Fruit fly (Drosophila melanogaster): Measurements from ENCODE around the gene Cp38.

Cp38 gene

dm6 chrX:8436656-8437284 lies 44.9 kb upstream of the Cp38 start, which contains the start of gene CG1440 (continued):
- no peak for TF ChIP-seq da (GFP tag; optimal IDR thresholded peaks at IDR 0.05)
- TF ChIP-seq maf-S (GFP tag; optimal IDR thresholded peaks at IDR 0.05), result no peak
- no peak for TF ChIP-seq CG7963 (GFP tag; IDR thresholded peaks at IDR 0.05; ENCODE audit: partially characterized antibody)
- no peak for TF ChIP-seq gt (GFP tag; IDR thresholded peaks at IDR 0.05)
- no peak for TF ChIP-seq Xrp1 (GFP tag; IDR thresholded peaks at IDR 0.05)
- TF ChIP-seq CG2678 (tag; optimal IDR thresholded peaks at IDR 0.05), result no peak
- TF ChIP-seq danr (GFP tag; IDR thresholded peaks at IDR 0.05), result no peak
- peak; percentile 70 for TF ChIP-seq E2f2 (GFP tag; IDR thresholded peaks at IDR 0.05)
- peak; percentile 86 for TF ChIP-seq sens (GFP tag)
- no peak for TF ChIP-seq Optix (GFP tag; IDR thresholded peaks at IDR 0.05)
- no peak for TF ChIP-seq lab (GFP tag; optimal IDR thresholded peaks at IDR 0.05)
- 0 out of 3 replicates have a peak, but pooled peaks have one; percentile 31 for TF ChIP-seq CG2889 (GFP tag; IDR thresholded peaks at IDR 0.05)
- TF ChIP-seq Dek (tag; optimal IDR thresholded peaks at IDR 0.05), result no peak
- no peak for TF ChIP-seq Dbx (GFP tag; IDR thresholded peaks at IDR 0.05)
- no peak for TF ChIP-seq CG34376 (GFP tag; optimal IDR thresholded peaks at IDR 0.05)
- peak; percentile 20 for TF ChIP-seq CG4617 (GFP tag; optimal IDR thresholded peaks at IDR 0.05; ENCODE audit: borderline replicate concordance)
- TF ChIP-seq Mes4 (GFP tag; optimal IDR thresholded peaks at IDR 0.05), result peak; percentile 21
- no peak for TF ChIP-seq grau (tag; optimal IDR thresholded peaks at IDR 0.05)
- TF ChIP-seq eyg (GFP tag; optimal IDR thresholded peaks at IDR 0.05), result no peak
- no peak for TF ChIP-seq CG9437 (GFP tag; optimal IDR thresholded peaks at IDR 0.05)
- TF ChIP-seq stwl (tag; optimal IDR thresholded peaks at IDR 0.05), result peak; percentile 39
- no peak for TF ChIP-seq Six4 (GFP tag; optimal IDR thresholded peaks at IDR 0.05)
- TF ChIP-seq CG4854 (GFP tag; optimal IDR thresholded peaks at IDR 0.05), result no peak
- no peak for TF ChIP-seq Mrtf (GFP tag; IDR thresholded peaks at IDR 0.05)
- no peak for TF ChIP-seq CG17186 (GFP tag; optimal IDR thresholded peaks at IDR 0.05)
- peak in 1 of 2 experiments; percentile 1 for TF ChIP-seq dpn (GFP tag; optimal IDR thresholded peaks at IDR 0.05)
- TF ChIP-seq zfh2 (GFP tag; optimal IDR thresholded peaks at IDR 0.05), result no peak
- no peak for TF ChIP-seq Meics (GFP tag; optimal IDR thresholded peaks at IDR 0.05)
- TF ChIP-seq z (GFP tag; IDR thresholded peaks at IDR 0.05), result no peak
- peak; percentile 39; the same call in 1 of the 2 replicates for TF ChIP-seq unc-4 (GFP tag; IDR thresholded peaks at IDR 0.05; ENCODE audit: partially characterized antibody)
- TF ChIP-seq mirr (GFP tag; optimal IDR thresholded peaks at IDR 0.05), result no peak
- TF ChIP-seq ase (GFP tag; IDR thresholded peaks at IDR 0.05), result no peak
- TF ChIP-seq D19B (GFP tag; optimal IDR thresholded peaks at IDR 0.05), result no peak
- peak; percentile 40; the same call in 1 of the 2 replicates for TF ChIP-seq Rfx (GFP tag; IDR thresholded peaks at IDR 0.05)
- no peak for TF ChIP-seq sd (tag; optimal IDR thresholded peaks at IDR 0.05)
- TF ChIP-seq CG2875 (GFP tag; optimal IDR thresholded peaks at IDR 0.05), result no peak
- no peak for TF ChIP-seq Bdp1 (GFP tag; optimal IDR thresholded peaks at IDR 0.05)
- TF ChIP-seq CG17359 (tag; optimal IDR thresholded peaks at IDR 0.05), result no peak
- peak in 1 of 3 experiments; percentile 59 for TF ChIP-seq Stat92E (GFP tag; optimal IDR thresholded peaks at IDR 0.05)
- peak; percentile 73 for TF ChIP-seq CG8924 (tag; optimal IDR thresholded peaks at IDR 0.05)
- TF ChIP-seq CG4282 (GFP tag; optimal IDR thresholded peaks at IDR 0.05), result no peak
- TF ChIP-seq CG33213 (GFP tag; optimal IDR thresholded peaks at IDR 0.05), result peak; percentile 13
- no peak for TF ChIP-seq CG11085 (GFP tag; IDR thresholded peaks at IDR 0.05)
- no peak; the same call in 1 of the 2 replicates for TF ChIP-seq CG13287 (GFP tag; IDR thresholded peaks at IDR 0.05; ENCODE audit: partially characterized antibody)
- no peak for TF ChIP-seq CG5180 (GFP tag; optimal IDR thresholded peaks at IDR 0.05)
- TF ChIP-seq CG15514 (GFP tag; optimal IDR thresholded peaks at IDR 0.05), result peak; percentile 76
- no peak for TF ChIP-seq luna (GFP tag; optimal IDR thresholded peaks at IDR 0.05)
- no peak for TF ChIP-seq zen2 (GFP tag; IDR thresholded peaks at IDR 0.05; ENCODE audit: partially characterized antibody)
- no peak for TF ChIP-seq pros (GFP tag; optimal IDR thresholded peaks at IDR 0.05)
- no peak for TF ChIP-seq Tbp (GFP tag; optimal IDR thresholded peaks at IDR 0.05)
